Fruit fly (Drosophila melanogaster): Measurements from ENCODE around the gene Nnf1b.
A peak's percentile ranks its signal among the peaks of the same experiment; 100 is the strongest.

The Nnf1b gene

DNA sequence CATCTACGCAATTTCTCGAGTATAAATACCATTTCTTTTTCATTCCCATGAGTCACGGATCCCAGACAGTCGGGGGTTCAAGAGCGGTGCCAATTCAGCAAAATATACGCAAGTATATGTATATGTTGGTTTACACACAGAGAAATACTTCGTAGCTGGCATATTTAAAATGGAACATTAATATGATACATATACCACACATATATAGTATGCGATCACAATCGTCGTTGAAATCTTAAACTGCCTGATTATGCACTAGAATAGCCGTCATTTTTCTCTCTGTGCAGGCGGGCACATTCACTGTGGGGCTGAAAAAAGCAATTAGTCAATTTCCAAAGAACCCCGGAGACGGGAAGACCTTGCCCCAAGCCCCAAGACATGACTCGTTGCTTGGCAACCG lies 31.3 kb downstream of the Nnf1b start (continued):
- peak; percentile 9 for TF ChIP-seq oc (tag; optimal IDR thresholded peaks at IDR 0.05)
- no peak for TF ChIP-seq CG31365 (tag; optimal IDR thresholded peaks at IDR 0.05)
- TF ChIP-seq peb (GFP tag; IDR thresholded peaks at IDR 0.05): 0 out of 2 replicates have a peak, but pooled peaks have one; percentile 53

DNA sequence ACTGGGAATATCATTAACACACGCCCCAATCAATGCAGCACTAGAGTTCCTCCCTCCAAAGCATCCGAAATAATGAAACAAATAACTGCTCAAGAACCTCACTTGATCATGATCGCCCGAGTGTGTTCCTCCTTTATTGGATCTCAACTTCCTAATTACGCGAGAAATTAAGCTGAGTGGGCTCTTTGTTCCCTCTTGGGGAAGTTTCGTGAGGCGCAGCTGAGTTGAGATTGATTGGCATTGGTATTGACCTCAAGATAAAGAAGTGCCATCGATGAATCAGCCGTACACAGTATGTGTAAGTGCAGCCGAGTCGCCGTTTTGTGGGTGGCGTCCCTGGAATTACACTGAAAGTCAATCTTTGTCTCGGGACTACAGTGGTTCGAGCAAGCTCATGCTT lies 32.5 kb downstream of the Nnf1b start:
- no peak for TF ChIP-seq CG5180 (GFP tag; optimal IDR thresholded peaks at IDR 0.05)
- no peak for TF ChIP-seq Bgb (GFP tag; IDR thresholded peaks at IDR 0.05; ENCODE audit: partially characterized antibody)
- TF ChIP-seq shn (GFP tag; optimal IDR thresholded peaks at IDR 0.05): no peak
- no peak for TF ChIP-seq Trl (optimal IDR thresholded peaks at IDR 0.05)
- no peak for TF ChIP-seq Trl (GFP tag; optimal IDR thresholded peaks at IDR 0.05)
- TF ChIP-seq CG4854 (GFP tag; optimal IDR thresholded peaks at IDR 0.05): no peak
- no peak for TF ChIP-seq zfh2 (GFP tag; optimal IDR thresholded peaks at IDR 0.05)
- no peak for TF ChIP-seq gcm (GFP tag; optimal IDR thresholded peaks at IDR 0.05)
- no peak for TF ChIP-seq wek (GFP tag; optimal IDR thresholded peaks at IDR 0.05)
- no peak for TF ChIP-seq Dbx (GFP tag; IDR thresholded peaks at IDR 0.05)
- no peak for TF ChIP-seq Doc2 (GFP tag; IDR thresholded peaks at IDR 0.05)
- TF ChIP-seq CG9797 (GFP tag; optimal IDR thresholded peaks at IDR 0.05): no peak
- no peak for TF ChIP-seq CHES-1-like (GFP tag; optimal IDR thresholded peaks at IDR 0.05)
- no peak for TF ChIP-seq CG6254 (GFP tag; optimal IDR thresholded peaks at IDR 0.05)
- no peak for TF ChIP-seq CG10462 (GFP tag; optimal IDR thresholded peaks at IDR 0.05)
- no peak for TF ChIP-seq tap (tag; optimal IDR thresholded peaks at IDR 0.05)
- no peak for TF ChIP-seq Asciz (GFP tag; optimal IDR thresholded peaks at IDR 0.05)
- TF ChIP-seq dpn (GFP tag; optimal IDR thresholded peaks at IDR 0.05): no peak
- TF ChIP-seq sna (GFP tag; IDR thresholded peaks at IDR 0.05; ENCODE audit: partially characterized antibody): no peak
- TF ChIP-seq GATAe (GFP tag; conservative IDR thresholded peaks at IDR 0.05): no peak
- no peak for TF ChIP-seq CG6689 (GFP tag; IDR thresholded peaks at IDR 0.05)

DNA sequence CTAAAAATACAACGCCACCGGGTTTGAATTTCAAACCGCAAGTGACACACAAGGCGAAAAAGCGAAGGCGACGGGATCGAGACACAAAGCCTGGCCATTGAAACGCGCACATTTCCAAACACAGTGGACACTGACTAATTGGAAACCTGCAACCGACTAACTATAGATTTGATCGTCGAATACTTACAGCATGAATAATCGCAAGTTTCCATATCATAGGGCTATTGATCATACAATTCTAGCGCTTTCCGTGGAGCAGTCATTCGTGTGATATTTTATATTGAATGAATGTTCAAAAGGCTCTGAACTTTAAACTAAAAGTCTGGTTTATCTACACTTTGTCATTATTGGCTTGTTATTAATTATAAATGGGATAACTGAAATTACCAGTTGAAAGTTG lies 32.9 kb downstream of the Nnf1b start:
- no peak for TF ChIP-seq so (GFP tag; IDR thresholded peaks at IDR 0.05)
- no peak for TF ChIP-seq CG12219 (GFP tag; optimal IDR thresholded peaks at IDR 0.05)
- peak; percentile 2 for TF ChIP-seq Ets65A (GFP tag)
- no peak for TF ChIP-seq chinmo (GFP tag; IDR thresholded peaks at IDR 0.05; ENCODE audit: partially characterized antibody)
- TF ChIP-seq fd96Cb (tag; optimal IDR thresholded peaks at IDR 0.05): no peak
- TF ChIP-seq caup (GFP tag; optimal IDR thresholded peaks at IDR 0.05; ENCODE audit: severe bottlenecking): no peak
- TF ChIP-seq HmgD (GFP tag; optimal IDR thresholded peaks at IDR 0.05): no peak
- TF ChIP-seq sens (GFP tag): peak; percentile 28
- no peak for TF ChIP-seq CG9817 (tag; optimal IDR thresholded peaks at IDR 0.05)
- TF ChIP-seq Hmr (GFP tag; optimal IDR thresholded peaks at IDR 0.05): peak; percentile 5
- TF ChIP-seq CG7839 (tag; optimal IDR thresholded peaks at IDR 0.05): no peak
- no peak for TF ChIP-seq dan (GFP tag; IDR thresholded peaks at IDR 0.05)
- no peak for TF ChIP-seq abd-A (tag; optimal IDR thresholded peaks at IDR 0.05)
- TF ChIP-seq Sry-β (GFP tag; optimal IDR thresholded peaks at IDR 0.05): no peak
- TF ChIP-seq CG7963 (GFP tag; IDR thresholded peaks at IDR 0.05; ENCODE audit: partially characterized antibody): no peak
- no peak for TF ChIP-seq CG7745 (tag; optimal IDR thresholded peaks at IDR 0.05)
- no peak for TF ChIP-seq Ets97D (GFP tag; optimal IDR thresholded peaks at IDR 0.05)
- TF ChIP-seq pum (GFP tag; optimal IDR thresholded peaks at IDR 0.05): no peak
- TF ChIP-seq gem (tag; optimal IDR thresholded peaks at IDR 0.05): peak; percentile 11
- peak; percentile 21 for TF ChIP-seq Med (GFP tag)
- no peak for TF ChIP-seq Dref (GFP tag; IDR thresholded peaks at IDR 0.05)
- TF ChIP-seq grau (tag; optimal IDR thresholded peaks at IDR 0.05): peak; percentile 36
- no peak for TF ChIP-seq CG14667 (GFP tag; IDR thresholded peaks at IDR 0.05)
- peak; percentile 13 for TF ChIP-seq CG2120 (GFP tag; optimal IDR thresholded peaks at IDR 0.05)
- TF ChIP-seq ken (GFP tag; IDR thresholded peaks at IDR 0.05): no peak
- TF ChIP-seq hbn (GFP tag; IDR thresholded peaks at IDR 0.05; ENCODE audit: partially characterized antibody): no peak

All from whole organism, embryonic.